Fruit fly (Drosophila melanogaster) whole organism, embryonic: ENCODE data around the gene MYPT-75D.

Source experiments
- Aef1 ChIP-seq: fragments of 200-800 bp; sonication (Bioruptor generic); IDR thresholded peaks from 3 replicates; pipeline ENCODE4 v1.3.6; 2022; ENCODE audit warnings: missing biosample characterization, missing genetic modification characterization
- Antp ChIP-seq: fragments of 200-800 bp; sonication (Bioruptor generic); optimal IDR thresholded peaks from 3 replicates; lab custom pipeline; 2016; ENCODE audit warnings: missing biosample characterization, missing genetic modification characterization
- Atf3 ChIP-seq: fragments of 200-800 bp; sonication (Bioruptor generic); optimal IDR thresholded peaks from 3 replicates; lab custom pipeline; 2016; ENCODE audit warnings: missing biosample characterization, missing genetic modification characterization
- Bgb ChIP-seq: fragments of 200-800 bp; sonication (Bioruptor generic); IDR thresholded peaks from 2 replicates; pipeline ENCODE4 v1.3.6; 2022; ENCODE audit warnings: missing biosample characterization, missing genetic modification characterization; ENCODE audit not compliant: partially characterized antibody
- CG10366 ChIP-seq: fragments of 200-800 bp; sonication (Bioruptor generic); IDR thresholded peaks from 2 replicates; pipeline ENCODE4 v1.3.6; 2022; ENCODE audit warnings: missing biosample characterization, missing genetic modification characterization
- CG10543 ChIP-seq: fragments of 200-800 bp; sonication (Bioruptor generic); optimal IDR thresholded peaks from 3 replicates; lab custom pipeline; 2017; ENCODE audit warnings: missing biosample characterization, mild to moderate bottlenecking, missing genetic modification characterization, moderate library complexity
- CG11504 ChIP-seq: fragments of 200-800 bp; sonication (Bioruptor generic); optimal IDR thresholded peaks from 3 replicates; lab custom pipeline; 2019; ENCODE audit warnings: missing biosample characterization, mild to moderate bottlenecking, missing genetic modification characterization, moderate library complexity
- CG12236 ChIP-seq: fragments of 200-800 bp; sonication (Bioruptor generic); optimal IDR thresholded peaks from 2 replicates; lab custom pipeline; 2016; ENCODE audit warnings: missing biosample characterization, missing genetic modification characterization
- CG15514 ChIP-seq: fragments of 200-800 bp; sonication (Bioruptor generic); optimal IDR thresholded peaks from 3 replicates; lab custom pipeline; 2017; ENCODE audit warnings: missing biosample characterization, missing genetic modification characterization, mild to moderate bottlenecking, moderate library complexity, missing genetic modification reagents
- CG15696 ChIP-seq: fragments of 200-800 bp; sonication (Bioruptor generic); optimal IDR thresholded peaks from 2 replicates; lab custom pipeline; 2019; ENCODE audit warnings: missing biosample characterization, mild to moderate bottlenecking, missing genetic modification characterization, moderate library complexity
- CG16813 ChIP-seq: fragments of 200-800 bp; sonication (Bioruptor generic); IDR thresholded peaks from 3 replicates; pipeline ENCODE4 v1.3.6; 2022; ENCODE audit warnings: missing biosample characterization, missing genetic modification characterization; ENCODE audit not compliant: partially characterized antibody
- CG18011 ChIP-seq: fragments of 200-800 bp; sonication (Bioruptor generic); optimal IDR thresholded peaks from 2 replicates; lab custom pipeline; 2017; ENCODE audit warnings: missing biosample characterization, missing genetic modification characterization, mild to moderate bottlenecking, moderate library complexity, missing genotype
- CG18619 ChIP-seq: fragments of 200-800 bp; sonication (Bioruptor generic); optimal IDR thresholded peaks from 3 replicates; lab custom pipeline; 2017; ENCODE audit warnings: missing biosample characterization, mild to moderate bottlenecking, missing genetic modification characterization
- CG2116 ChIP-seq: fragments of 200-800 bp; sonication (Bioruptor generic); optimal IDR thresholded peaks from 3 replicates; lab custom pipeline; 2018; ENCODE audit warnings: missing biosample characterization, mild to moderate bottlenecking, missing genetic modification characterization
- CG31224 ChIP-seq: fragments of 200-800 bp; sonication (Bioruptor generic); IDR thresholded peaks from 2 replicates; pipeline ENCODE4 v1.3.6; 2022; ENCODE audit warnings: missing biosample characterization, missing genetic modification characterization
- CG31365 ChIP-seq: fragments of 200-800 bp; sonication (Bioruptor generic); optimal IDR thresholded peaks from 2 replicates; lab custom pipeline; 2018; ENCODE audit warnings: missing biosample characterization, mild to moderate bottlenecking, missing genetic modification characterization
- CG33557 ChIP-seq: fragments of 200-800 bp; sonication (Bioruptor generic); optimal IDR thresholded peaks from 2 replicates; lab custom pipeline; 2019; ENCODE audit warnings: missing biosample characterization, mild to moderate bottlenecking, missing genetic modification characterization, moderate library complexity
- CG3838 ChIP-seq: fragments of 200-800 bp; sonication (Bioruptor generic); optimal IDR thresholded peaks from 3 replicates; lab custom pipeline; 2016; ENCODE audit warnings: missing biosample characterization, missing genetic modification characterization
- CG6683 ChIP-seq: fragments of 200-800 bp; sonication (Bioruptor generic); optimal IDR thresholded peaks from 2 replicates; lab custom pipeline; 2017; ENCODE audit warnings: missing biosample characterization, mild to moderate bottlenecking, missing genetic modification characterization, missing genetic modification reagents
- CG7745 ChIP-seq: fragments of 200-800 bp; sonication (Bioruptor generic); optimal IDR thresholded peaks from 2 replicates; lab custom pipeline; 2018; ENCODE audit warnings: missing biosample characterization, mild to moderate bottlenecking, missing genetic modification characterization, moderate library complexity
- CG7963 ChIP-seq: fragments of 200-800 bp; sonication (Bioruptor generic); IDR thresholded peaks from 3 replicates; pipeline ENCODE4 v1.3.6; 2022; ENCODE audit warnings: missing biosample characterization, missing genetic modification characterization; ENCODE audit not compliant: partially characterized antibody
- CG9437 ChIP-seq: fragments of 200-800 bp; sonication (Bioruptor generic); optimal IDR thresholded peaks from 2 replicates; lab custom pipeline; 2018; ENCODE audit warnings: missing biosample characterization, mild to moderate bottlenecking, missing genetic modification characterization
- Fer2 ChIP-seq: fragments of 200-800 bp; sonication (Bioruptor generic); optimal IDR thresholded peaks from 2 replicates; lab custom pipeline; 2018; ENCODE audit warnings: missing biosample characterization, mild to moderate bottlenecking, missing genetic modification characterization, moderate library complexity
- GATAe ChIP-seq: fragments of 200-800 bp; sonication (Bioruptor generic); conservative IDR thresholded peaks from 2 replicates; pipeline ENCODE4 v1.3.6; 2022; ENCODE audit warnings: missing biosample characterization, missing genetic modification characterization
- HLH3B ChIP-seq: fragments of 200-800 bp; sonication (Bioruptor generic); IDR thresholded peaks from 2 replicates; pipeline ENCODE4 v1.3.6; 2022; ENCODE audit warnings: missing biosample characterization, missing genetic modification characterization
- HLH4C ChIP-seq: fragments of 200-800 bp; sonication (Bioruptor generic); IDR thresholded peaks from 3 replicates; pipeline ENCODE4 v1.3.6; 2022; ENCODE audit warnings: missing biosample characterization, missing genetic modification characterization; ENCODE audit not compliant: partially characterized antibody
- Hr3 ChIP-seq: fragments of 200-800 bp; sonication (Bioruptor generic); optimal IDR thresholded peaks from 3 replicates; lab custom pipeline; 2016; ENCODE audit warnings: missing biosample characterization, missing genetic modification characterization
- MBD-R2 ChIP-seq: fragments of 200-800 bp; sonication (Bioruptor generic); IDR thresholded peaks from 2 replicates; pipeline ENCODE4 v1.3.6; 2022; ENCODE audit warnings: missing biosample characterization, missing genetic modification characterization
- Med ChIP-seq: fragments of 200-800 bp; sonication (Bioruptor generic); peaks from one replicate; lab custom pipeline; 2016; ENCODE audit warnings: missing biosample characterization, missing genetic modification characterization, mild to moderate bottlenecking, inconsistent platforms, moderate library complexity
- Meics ChIP-seq: fragments of 200-800 bp; sonication (Bioruptor generic); optimal IDR thresholded peaks from 2 replicates; lab custom pipeline; 2017; ENCODE audit warnings: missing biosample characterization, mild to moderate bottlenecking, missing genetic modification characterization
- Mes4 ChIP-seq: fragments of 200-800 bp; sonication (Bioruptor generic); optimal IDR thresholded peaks from 2 replicates; lab custom pipeline; 2016; ENCODE audit warnings: missing biosample characterization, missing genetic modification characterization
- NC2α ChIP-seq: fragments of 200-800 bp; sonication (Bioruptor generic); optimal IDR thresholded peaks from 2 replicates; lab custom pipeline; 2016; ENCODE audit warnings: missing biosample characterization, missing genetic modification characterization
- NK7.1 ChIP-seq: fragments of 200-800 bp; sonication (Bioruptor generic); optimal IDR thresholded peaks from 3 replicates; lab custom pipeline; 2016; ENCODE audit warnings: missing biosample characterization, missing genetic modification characterization
- NfI ChIP-seq: fragments of 200-800 bp; sonication (Bioruptor generic); optimal IDR thresholded peaks from 3 replicates; lab custom pipeline; 2018; ENCODE audit warnings: missing biosample characterization, mild to moderate bottlenecking, missing genetic modification characterization, moderate library complexity
- PHDP ChIP-seq: fragments of 200-800 bp; sonication (Bioruptor generic); optimal IDR thresholded peaks from 3 replicates; lab custom pipeline; 2018; ENCODE audit warnings: missing biosample characterization, mild to moderate bottlenecking, missing genetic modification characterization, moderate library complexity
- Pdp1 ChIP-seq, 2 experiments: fragments of 200-800 bp; sonication (Bioruptor generic); optimal IDR thresholded peaks; 3 replicates each; lab custom pipeline; 2016; ENCODE audit warnings: missing biosample characterization in 2 of 2, missing genetic modification characterization in 2 of 2, mild to moderate bottlenecking in 1 of 2, moderate library complexity in 1 of 2
- Scr ChIP-seq: fragments of 200-800 bp; sonication (Bioruptor generic); IDR thresholded peaks from 2 replicates; pipeline ENCODE4 v1.3.6; 2022; ENCODE audit warnings: missing biosample characterization, missing genetic modification characterization; ENCODE audit not compliant: partially characterized antibody
- Sin3A ChIP-seq: fragments of >200 bp; optimal IDR thresholded peaks from 2 replicates; lab custom pipeline; 2018
- ase ChIP-seq: fragments of 200-800 bp; sonication (Bioruptor generic); IDR thresholded peaks from 3 replicates; pipeline ENCODE4 v1.3.6; 2022; ENCODE audit warnings: missing biosample characterization, missing genetic modification characterization
- az2 ChIP-seq: fragments of 200-800 bp; sonication (Bioruptor generic); optimal IDR thresholded peaks from 3 replicates; lab custom pipeline; 2016; ENCODE audit warnings: missing biosample characterization, missing genetic modification characterization
- btn ChIP-seq: fragments of 200-800 bp; sonication (Bioruptor generic); optimal IDR thresholded peaks from 2 replicates; lab custom pipeline; 2016; ENCODE audit warnings: missing biosample characterization, missing genetic modification characterization
- cas ChIP-seq: fragments of 200-800 bp; sonication (Bioruptor generic); IDR thresholded peaks from 2 replicates; pipeline ENCODE4 v1.3.6; 2022; ENCODE audit warnings: missing biosample characterization, missing genetic modification characterization
- disco-r ChIP-seq: fragments of 200-800 bp; sonication (Bioruptor generic); optimal IDR thresholded peaks from 2 replicates; lab custom pipeline; 2016; ENCODE audit warnings: missing biosample characterization, missing genetic modification characterization
- lab ChIP-seq: fragments of 200-800 bp; sonication (Bioruptor generic); optimal IDR thresholded peaks from 3 replicates; lab custom pipeline; 2017; ENCODE audit warnings: missing biosample characterization, missing genetic modification characterization, mild to moderate bottlenecking, moderate library complexity, missing genetic modification reagents
- mirr ChIP-seq: fragments of 200-800 bp; sonication (Bioruptor generic); optimal IDR thresholded peaks from 3 replicates; lab custom pipeline; 2018; ENCODE audit warnings: missing biosample characterization, mild to moderate bottlenecking, missing genetic modification characterization
- onecut ChIP-seq: fragments of 200-800 bp; sonication (Bioruptor generic); IDR thresholded peaks from 2 replicates; pipeline ENCODE4 v1.3.6; 2022; ENCODE audit warnings: missing biosample characterization, missing genetic modification characterization
- pros ChIP-seq: fragments of 200-800 bp; sonication (Bioruptor generic); optimal IDR thresholded peaks from 3 replicates; lab custom pipeline; 2019; ENCODE audit warnings: missing biosample characterization, mild to moderate bottlenecking, missing genetic modification characterization, moderate library complexity
- row ChIP-seq: fragments of 200-800 bp; sonication (Bioruptor generic); IDR thresholded peaks from 3 replicates; pipeline ENCODE4 v1.3.6; 2022; ENCODE audit warnings: missing biosample characterization, missing genetic modification characterization
- stc ChIP-seq: fragments of 200-800 bp; sonication (Bioruptor generic); IDR thresholded peaks from 2 replicates; pipeline ENCODE4 v1.3.6; 2022; ENCODE audit warnings: missing biosample characterization, missing genetic modification characterization
- tna ChIP-seq: fragments of 200-800 bp; sonication (Bioruptor generic); IDR thresholded peaks from 2 replicates; pipeline ENCODE4 v1.3.6; 2022; ENCODE audit warnings: missing biosample characterization, missing genetic modification characterization; ENCODE audit not compliant: partially characterized antibody
- wdn ChIP-seq: fragments of 200-800 bp; sonication (Bioruptor generic); IDR thresholded peaks from 2 replicates; pipeline ENCODE4 v1.3.6; 2022; ENCODE audit warnings: missing biosample characterization, missing genetic modification characterization

MYPT-75D gene

dm6 chr3L:18633084-18633483 is 7.3 kb downstream of the MYPT-75D start (continued):
- TF ChIP-seq CG7745 (tag; lab: Kevin White, UChicago) = no peak
- TF ChIP-seq btn (GFP tag; lab: Kevin White, UChicago) = no peak
- TF ChIP-seq CG11504 (tag; lab: Kevin White, UChicago) = no peak
- TF ChIP-seq cas (GFP tag; lab: Robert Waterston, UW) = no peak
- TF ChIP-seq CG7963 = no peak
- TF ChIP-seq Aef1 (GFP tag; lab: Robert Waterston, UW) = 0 out of 3 replicates have a peak, but pooled peaks have one; percentile 24
- TF ChIP-seq Fer2 (tag; lab: Kevin White, UChicago) = no peak
- TF ChIP-seq CG10366 (GFP tag; lab: Robert Waterston, UW) = no peak
- no peak for TF ChIP-seq CG31365 (tag; lab: Kevin White, UChicago)
- no peak for TF ChIP-seq ase (GFP tag; lab: Robert Waterston, UW)
- TF ChIP-seq CG12236 (GFP tag; lab: Kevin White, UChicago) = no peak
- TF ChIP-seq pros (GFP tag; lab: Kevin White, UChicago) = peak; percentile 5
- TF ChIP-seq CG10543 = peak; percentile 60
- no peak for TF ChIP-seq wdn
- peak; percentile 16 for TF ChIP-seq Med (GFP tag; lab: Kevin White, UChicago)
- no peak for TF ChIP-seq Mes4 (GFP tag; lab: Kevin White, UChicago)
- TF ChIP-seq HLH4C = no peak
- TF ChIP-seq GATAe (GFP tag; lab: Robert Waterston, UW) = 0 out of 2 replicates have a peak, but pooled peaks have one; percentile 11
- no peak for TF ChIP-seq CG9437 (GFP tag; lab: Kevin White, UChicago)
- no peak for TF ChIP-seq MBD-R2 (GFP tag; lab: Robert Waterston, UW)
- no peak for TF ChIP-seq az2 (GFP tag; lab: Kevin White, UChicago)
- no peak for TF ChIP-seq Bgb (GFP tag; lab: Robert Waterston, UW)
- no peak for TF ChIP-seq CG3838 (GFP tag; lab: Kevin White, UChicago)
- peak; percentile 2 for TF ChIP-seq CG18011 (GFP tag; lab: Kevin White, UChicago)
- TF ChIP-seq CG15696 (tag; lab: Kevin White, UChicago) = no peak
- no peak for TF ChIP-seq Meics (GFP tag; lab: Kevin White, UChicago)
- TF ChIP-seq Scr = no peak
- peak; percentile 3 for TF ChIP-seq CG15514 (GFP tag; lab: Kevin White, UChicago)
- no peak for TF ChIP-seq NK7.1 (GFP tag; lab: Kevin White, UChicago)
- no peak for TF ChIP-seq Hr3 (GFP tag; lab: Kevin White, UChicago)
- TF ChIP-seq Atf3 (GFP tag; lab: Kevin White, UChicago) = no peak
- TF ChIP-seq CG6683 (GFP tag; lab: Kevin White, UChicago) = no peak
- TF ChIP-seq stc (GFP tag; lab: Robert Waterston, UW) = no peak
- no peak for TF ChIP-seq HLH3B (GFP tag; lab: Robert Waterston, UW)
- TF ChIP-seq tna (GFP tag; lab: Robert Waterston, UW) = 0 out of 2 replicates have a peak, but pooled peaks have one; percentile 10
- TF ChIP-seq CG31224 (GFP tag; lab: Robert Waterston, UW) = no peak
- TF ChIP-seq CG16813 = no peak
- no peak for TF ChIP-seq onecut
- no peak for TF ChIP-seq CG33557 (GFP tag; lab: Kevin White, UChicago)
- no peak for TF ChIP-seq row (GFP tag; lab: Robert Waterston, UW)
- no peak for TF ChIP-seq Sin3A (lab: Kevin White, UChicago)
- peak; percentile 3 for TF ChIP-seq CG18619 (GFP tag; lab: Kevin White, UChicago)
- TF ChIP-seq disco-r (GFP tag; lab: Kevin White, UChicago) = no peak
- no peak for TF ChIP-seq CG2116 (GFP tag; lab: Kevin White, UChicago)
- TF ChIP-seq PHDP (tag; lab: Kevin White, UChicago) = no peak
- peak; percentile 73 for TF ChIP-seq mirr (GFP tag; lab: Kevin White, UChicago)
- TF ChIP-seq NfI (GFP tag; lab: Kevin White, UChicago) = no peak
- TF ChIP-seq lab (GFP tag; lab: Kevin White, UChicago) = peak; percentile 64
- peak in 1 of 2 experiments; percentile 38 for TF ChIP-seq Pdp1 (GFP tag; optimal IDR thresholded peaks at IDR 0.05; lab: Kevin White, UChicago)
- TF ChIP-seq Antp (GFP tag; lab: Kevin White, UChicago) = no peak
- no peak for TF ChIP-seq NC2α
